Fruit fly (Drosophila melanogaster) whole organism, embryonic: ENCODE data around the gene CG14454.

ENCODE experiments used
- Abd-B ChIP-seq: fragments of 200-800 bp; sonication (Bioruptor generic); optimal IDR thresholded peaks from 2 replicates; lab custom pipeline; 2018; ENCODE audit warnings: missing biosample characterization, mild to moderate bottlenecking, missing genetic modification characterization, moderate library complexity
- BtbVII ChIP-seq: fragments of 200-800 bp; sonication (Bioruptor generic); optimal IDR thresholded peaks from 3 replicates; lab custom pipeline; 2017; ENCODE audit warnings: missing biosample characterization, mild to moderate bottlenecking, missing genetic modification characterization
- Bteb2 ChIP-seq: fragments of 200-800 bp; sonication (Bioruptor generic); optimal IDR thresholded peaks from 2 replicates; lab custom pipeline; 2016; ENCODE audit warnings: missing biosample characterization, missing genetic modification characterization
- C15 ChIP-seq: fragments of 200-800 bp; sonication (Bioruptor generic); IDR thresholded peaks from 3 replicates; pipeline ENCODE4 v1.3.6; 2022; ENCODE audit warnings: missing biosample characterization, missing genetic modification characterization
- CG11085 ChIP-seq: fragments of 200-800 bp; sonication (Bioruptor generic); IDR thresholded peaks from 2 replicates; pipeline ENCODE4 v1.3.6; 2022; ENCODE audit warnings: missing biosample characterization, missing genetic modification characterization
- CG12391 ChIP-seq: fragments of 200-800 bp; sonication (Bioruptor generic); optimal IDR thresholded peaks from 3 replicates; lab custom pipeline; 2018; ENCODE audit warnings: missing biosample characterization, mild to moderate bottlenecking, missing genetic modification characterization, moderate library complexity
- CG13424 ChIP-seq: fragments of 200-800 bp; sonication (Bioruptor generic); optimal IDR thresholded peaks from 2 replicates; lab custom pipeline; 2019; ENCODE audit warnings: missing biosample characterization, mild to moderate bottlenecking, missing genetic modification characterization, moderate library complexity
- CG13894 ChIP-seq: fragments of 200-800 bp; sonication (Bioruptor generic); optimal IDR thresholded peaks from 3 replicates; lab custom pipeline; 2018; ENCODE audit warnings: missing biosample characterization, mild to moderate bottlenecking, missing genetic modification characterization, moderate library complexity
- CG15011 ChIP-seq: fragments of 200-800 bp; sonication (Bioruptor generic); optimal IDR thresholded peaks from 3 replicates; lab custom pipeline; 2018; ENCODE audit warnings: missing biosample characterization, mild to moderate bottlenecking, missing genetic modification characterization
- CG15479 ChIP-seq: fragments of 200-800 bp; sonication (Bioruptor generic); optimal IDR thresholded peaks from 3 replicates; lab custom pipeline; 2019; ENCODE audit warnings: missing biosample characterization, mild to moderate bottlenecking, missing genetic modification characterization, moderate library complexity
- CG17361 ChIP-seq: fragments of 200-800 bp; sonication (Bioruptor generic); IDR thresholded peaks from 3 replicates; pipeline ENCODE4 v1.3.6; 2022; ENCODE audit warnings: missing biosample characterization, missing genetic modification characterization
- CG17802 ChIP-seq: fragments of 200-800 bp; sonication (Bioruptor generic); optimal IDR thresholded peaks from 2 replicates; lab custom pipeline; 2018; ENCODE audit warnings: missing biosample characterization, mild to moderate bottlenecking, missing genetic modification characterization, moderate library complexity
- CG18262 ChIP-seq: fragments of 200-800 bp; optimal IDR thresholded peaks from 3 replicates; lab custom pipeline; 2019; ENCODE audit warnings: missing biosample characterization, mild to moderate bottlenecking, missing genetic modification characterization, moderate library complexity
- CG2116 ChIP-seq: fragments of 200-800 bp; sonication (Bioruptor generic); optimal IDR thresholded peaks from 3 replicates; lab custom pipeline; 2018; ENCODE audit warnings: missing biosample characterization, mild to moderate bottlenecking, missing genetic modification characterization
- CG5180 ChIP-seq: fragments of 200-800 bp; sonication (Bioruptor generic); optimal IDR thresholded peaks from 3 replicates; lab custom pipeline; 2017; ENCODE audit warnings: missing biosample characterization, missing genetic modification characterization, mild to moderate bottlenecking, moderate library complexity, missing genetic modification reagents
- CG6272 ChIP-seq: fragments of 200-800 bp; sonication (Bioruptor generic); IDR thresholded peaks from 2 replicates; pipeline ENCODE4 v1.3.6; 2022; ENCODE audit warnings: missing biosample characterization, missing genetic modification characterization
- CG6854 ChIP-seq: fragments of 200-800 bp; sonication (Bioruptor generic); optimal IDR thresholded peaks from 3 replicates; lab custom pipeline; 2017; ENCODE audit warnings: missing biosample characterization, mild to moderate bottlenecking, missing genetic modification characterization
- CG7839 ChIP-seq: fragments of 200-800 bp; sonication (Bioruptor generic); optimal IDR thresholded peaks from 3 replicates; lab custom pipeline; 2018; ENCODE audit warnings: missing biosample characterization, mild to moderate bottlenecking, missing genetic modification characterization, moderate library complexity
- Dbx ChIP-seq: fragments of 200-800 bp; sonication (Bioruptor generic); IDR thresholded peaks from 3 replicates; pipeline ENCODE4 v1.3.6; 2022; ENCODE audit warnings: missing biosample characterization, missing genetic modification characterization
- Dip3 ChIP-seq: fragments of 200-800 bp; sonication (Bioruptor generic); optimal IDR thresholded peaks from 3 replicates; lab custom pipeline; 2016; ENCODE audit warnings: missing biosample characterization, missing genetic modification characterization
- Doc2 ChIP-seq: fragments of 200-800 bp; sonication (Bioruptor generic); IDR thresholded peaks from 2 replicates; pipeline ENCODE4 v1.3.6; 2022; ENCODE audit warnings: missing biosample characterization, missing genetic modification characterization
- Gug ChIP-seq: fragments of 200-800 bp; sonication (Bioruptor generic); IDR thresholded peaks from 4 replicates; pipeline ENCODE4 v1.3.6; 2022; ENCODE audit warnings: missing biosample characterization, missing genetic modification characterization
- H15 ChIP-seq: fragments of 200-800 bp; sonication (Bioruptor generic); IDR thresholded peaks from 3 replicates; pipeline ENCODE4 v1.3.6; 2022; ENCODE audit warnings: missing biosample characterization, missing genetic modification characterization
- HLH3B ChIP-seq: fragments of 200-800 bp; sonication (Bioruptor generic); IDR thresholded peaks from 2 replicates; pipeline ENCODE4 v1.3.6; 2022; ENCODE audit warnings: missing biosample characterization, missing genetic modification characterization
- Jarid2 ChIP-seq: fragments of 200-800 bp; sonication (Bioruptor generic); optimal IDR thresholded peaks from 3 replicates; lab custom pipeline; 2017; ENCODE audit warnings: mild to moderate bottlenecking, missing biosample characterization, missing genetic modification reagents, missing genetic modification characterization
- Max ChIP-seq: fragments of 200-800 bp; sonication (Bioruptor generic); optimal IDR thresholded peaks from 2 replicates; lab custom pipeline; 2016; ENCODE audit warnings: missing biosample characterization, mild to moderate bottlenecking, missing genetic modification characterization
- Med ChIP-seq: fragments of 200-800 bp; sonication (Bioruptor generic); peaks from one replicate; lab custom pipeline; 2016; ENCODE audit warnings: missing biosample characterization, missing genetic modification characterization, mild to moderate bottlenecking, inconsistent platforms, moderate library complexity
- Nf-YA ChIP-seq: fragments of 200-800 bp; sonication (Bioruptor generic); IDR thresholded peaks from 2 replicates; pipeline ENCODE4 v1.3.6; 2022; ENCODE audit warnings: missing biosample characterization, missing genetic modification characterization
- Nf-YC ChIP-seq: fragments of 200-800 bp; optimal IDR thresholded peaks from 3 replicates; lab custom pipeline; 2019; ENCODE audit warnings: missing biosample characterization, mild to moderate bottlenecking, missing genetic modification characterization, moderate library complexity
- Pdp1 ChIP-seq, 2 experiments: fragments of 200-800 bp; sonication (Bioruptor generic); optimal IDR thresholded peaks; 3 replicates each; lab custom pipeline; 2016; ENCODE audit warnings: missing biosample characterization in 2 of 2, missing genetic modification characterization in 2 of 2, mild to moderate bottlenecking in 1 of 2, moderate library complexity in 1 of 2
- Scr ChIP-seq: fragments of 200-800 bp; sonication (Bioruptor generic); IDR thresholded peaks from 2 replicates; pipeline ENCODE4 v1.3.6; 2022; ENCODE audit warnings: missing biosample characterization, missing genetic modification characterization; ENCODE audit not compliant: partially characterized antibody
- Sox102F ChIP-seq: fragments of 200-800 bp; sonication (Bioruptor generic); optimal IDR thresholded peaks from 2 replicates; lab custom pipeline; 2018; ENCODE audit warnings: missing biosample characterization, mild to moderate bottlenecking, missing genetic modification characterization, moderate library complexity
- Taf1 ChIP-seq: fragments of 200-800 bp; sonication (Bioruptor generic); IDR thresholded peaks from 2 replicates; pipeline ENCODE4 v1.3.6; 2022; ENCODE audit warnings: missing biosample characterization, missing genetic modification characterization
- bab2 ChIP-seq: fragments of 200-800 bp; sonication (Bioruptor generic); optimal IDR thresholded peaks from 2 replicates; lab custom pipeline; 2016; ENCODE audit warnings: missing biosample characterization, missing genetic modification characterization
- dmrt11E ChIP-seq: fragments of 200-800 bp; sonication (Bioruptor generic); optimal IDR thresholded peaks from 3 replicates; lab custom pipeline; 2018; ENCODE audit warnings: missing biosample characterization, mild to moderate bottlenecking, missing genetic modification characterization, moderate library complexity
- en ChIP-seq: fragments of 200-800 bp; sonication (Bioruptor generic); optimal IDR thresholded peaks from 2 replicates; lab custom pipeline; 2016; ENCODE audit warnings: missing biosample characterization, missing genetic modification characterization
- fd3F ChIP-seq: fragments of 200-800 bp; sonication (Bioruptor generic); optimal IDR thresholded peaks from 2 replicates; lab custom pipeline; 2018; ENCODE audit warnings: missing biosample characterization, mild to moderate bottlenecking, missing genetic modification characterization, moderate library complexity
- ham ChIP-seq: fragments of 200-800 bp; sonication (Bioruptor generic); IDR thresholded peaks from 2 replicates; pipeline ENCODE4 v1.3.6; 2022; ENCODE audit warnings: missing biosample characterization, missing genetic modification characterization
- hth ChIP-seq: fragments of >200 bp; optimal IDR thresholded peaks from 2 replicates; lab custom pipeline; 2017; ENCODE audit warnings: inconsistent platforms
- jumu ChIP-seq: fragments of 200-800 bp; sonication (Bioruptor generic); optimal IDR thresholded peaks from 3 replicates; lab custom pipeline; 2016; ENCODE audit warnings: missing biosample characterization, missing genetic modification characterization
- kah ChIP-seq: fragments of 200-800 bp; sonication (Bioruptor generic); optimal IDR thresholded peaks from 2 replicates; lab custom pipeline; 2018; ENCODE audit warnings: missing biosample characterization, mild to moderate bottlenecking, missing genetic modification characterization
- maf-S ChIP-seq: fragments of 200-800 bp; sonication (Bioruptor generic); optimal IDR thresholded peaks from 2 replicates; lab custom pipeline; 2016; ENCODE audit warnings: missing biosample characterization, missing genetic modification characterization
- nmo ChIP-seq: fragments of 200-800 bp; sonication (Bioruptor generic); optimal IDR thresholded peaks from 2 replicates; lab custom pipeline; 2018; ENCODE audit warnings: missing biosample characterization, mild to moderate bottlenecking, missing genetic modification characterization, moderate library complexity
- pan ChIP-seq, 4 experiments: fragments of >200 bp in 3 of 4; fragments of 200-800 bp in 1 of 4; sonication (Bioruptor generic) in 1 of 4; optimal IDR thresholded peaks in 3 of 4; IDR thresholded peaks in 1 of 4; 2 replicates each; pipeline versions ENCODE4 v1.3.6 to Lab custom; 2017 to 2022; ENCODE audit warnings: missing biosample characterization in 2 of 4, missing genetic modification characterization in 2 of 4, mixed read lengths in 1 of 4
- seq ChIP-seq: fragments of 200-800 bp; sonication (Bioruptor generic); IDR thresholded peaks from 2 replicates; pipeline ENCODE4 v1.3.6; 2022; ENCODE audit warnings: missing biosample characterization, missing genetic modification characterization
- stc ChIP-seq: fragments of 200-800 bp; sonication (Bioruptor generic); IDR thresholded peaks from 2 replicates; pipeline ENCODE4 v1.3.6; 2022; ENCODE audit warnings: missing biosample characterization, missing genetic modification characterization
- tap ChIP-seq: fragments of 200-800 bp; optimal IDR thresholded peaks from 3 replicates; lab custom pipeline; 2019; ENCODE audit warnings: missing biosample characterization, mild to moderate bottlenecking, missing genetic modification characterization, moderate library complexity
- tna ChIP-seq: fragments of 200-800 bp; sonication (Bioruptor generic); IDR thresholded peaks from 2 replicates; pipeline ENCODE4 v1.3.6; 2022; ENCODE audit warnings: missing biosample characterization, missing genetic modification characterization; ENCODE audit not compliant: partially characterized antibody
- tup ChIP-seq: fragments of 200-800 bp; sonication (Bioruptor generic); optimal IDR thresholded peaks from 2 replicates; lab custom pipeline; 2016; ENCODE audit warnings: missing biosample characterization, mild to moderate bottlenecking, missing genetic modification characterization, moderate library complexity
- unc-4 ChIP-seq: fragments of 200-800 bp; sonication (Bioruptor generic); IDR thresholded peaks from 2 replicates; pipeline ENCODE4 v1.3.6; 2022; ENCODE audit warnings: missing biosample characterization, missing genetic modification characterization; ENCODE audit not compliant: partially characterized antibody

The CG14454 gene

dm6 chr3L:22727739-22728335 lies 35.5 kb upstream of the CG14454 start, which contains the start of the genes CG14450 and CG11367 (continued):
- TF ChIP-seq CG13894 (tag; lab: Kevin White, UChicago), result peak; percentile 47
- TF ChIP-seq Jarid2 (GFP tag; lab: Kevin White, UChicago), result peak; percentile 91
- peak; percentile 30; the same call in 1 of the 2 replicates for TF ChIP-seq stc (GFP tag; lab: Robert Waterston, UW)
- TF ChIP-seq CG6272, result no peak
- peak; percentile 30 for TF ChIP-seq CG7839 (tag; lab: Kevin White, UChicago)
- TF ChIP-seq nmo, result peak; percentile 65
- no peak for TF ChIP-seq fd3F (GFP tag; lab: Kevin White, UChicago)
- TF ChIP-seq tap (tag; lab: Kevin White, UChicago), result peak; percentile 19
- TF ChIP-seq BtbVII (GFP tag; lab: Kevin White, UChicago), result peak; percentile 27
- TF ChIP-seq Taf1 (GFP tag; lab: Robert Waterston, UW), result no peak
- no peak for TF ChIP-seq maf-S (GFP tag; lab: Kevin White, UChicago)
- TF ChIP-seq Abd-B (GFP tag; lab: Kevin White, UChicago), result no peak
- TF ChIP-seq HLH3B, result no peak
- TF ChIP-seq bab2 (GFP tag; lab: Kevin White, UChicago), result no peak
- TF ChIP-seq CG2116 (GFP tag; lab: Kevin White, UChicago), result peak; percentile 75
- TF ChIP-seq CG15011 (GFP tag; lab: Kevin White, UChicago), result no peak
- peak; percentile 49 for TF ChIP-seq CG13424 (tag; lab: Kevin White, UChicago)
- TF ChIP-seq Scr (GFP tag; lab: Robert Waterston, UW), result peak; percentile 77
- no peak for TF ChIP-seq tup
- TF ChIP-seq Med, result peak; percentile 81
- TF ChIP-seq CG18262 (tag; lab: Kevin White, UChicago), result peak; percentile 48
- no peak for TF ChIP-seq ham
- peak; percentile 25; the same call in 1 of the 3 replicates for TF ChIP-seq CG17361 (GFP tag; lab: Robert Waterston, UW)
- peak; percentile 69 for TF ChIP-seq Nf-YC (tag; lab: Kevin White, UChicago)
- no peak for TF ChIP-seq H15 (GFP tag; lab: Robert Waterston, UW)
- peak; percentile 76 for TF ChIP-seq unc-4 (GFP tag; lab: Robert Waterston, UW)
- TF ChIP-seq Sox102F (GFP tag; lab: Kevin White, UChicago), result no peak
- no peak for TF ChIP-seq Doc2
- TF ChIP-seq tna (GFP tag; lab: Robert Waterston, UW), result no peak
- no peak for TF ChIP-seq CG5180 (GFP tag; lab: Kevin White, UChicago)
- no peak for TF ChIP-seq CG17802 (tag; lab: Kevin White, UChicago)
- TF ChIP-seq Nf-YA, result no peak
- TF ChIP-seq C15 (GFP tag; lab: Robert Waterston, UW), result no peak
- no peak for TF ChIP-seq hth (lab: Kevin White, UChicago)
- no peak for TF ChIP-seq CG15479 (GFP tag; lab: Kevin White, UChicago)
- TF ChIP-seq pan (optimal IDR thresholded peaks at IDR 0.05; lab: Kevin White, UChicago), result no peak
- TF ChIP-seq pan (GFP tag; optimal IDR thresholded peaks at IDR 0.05 in 1 of 2, IDR thresholded peaks at IDR 0.05 in 1 of 2), result no peak
- TF ChIP-seq Max, result no peak
- TF ChIP-seq Pdp1 (GFP tag; optimal IDR thresholded peaks at IDR 0.05; lab: Kevin White, UChicago), result peak in 1 of 2 experiments; percentile 48
- no peak for TF ChIP-seq CG11085
- TF ChIP-seq Gug (GFP tag; lab: Robert Waterston, UW), result no peak
- TF ChIP-seq seq, result no peak
- no peak for TF ChIP-seq Dip3 (GFP tag; lab: Kevin White, UChicago)
- no peak for TF ChIP-seq kah (GFP tag; lab: Kevin White, UChicago)
- TF ChIP-seq dmrt11E, result no peak
- no peak for TF ChIP-seq CG6854 (GFP tag; lab: Kevin White, UChicago)
- no peak for TF ChIP-seq Dbx
- no peak for TF ChIP-seq Bteb2
- no peak for TF ChIP-seq en (GFP tag; lab: Kevin White, UChicago)
- no peak for TF ChIP-seq jumu (GFP tag; lab: Kevin White, UChicago)
- TF ChIP-seq CG12391 (tag; lab: Kevin White, UChicago), result peak; percentile 68
